Worm (Caenorhabditis elegans) whole organism, late embryonic: ENCODE results near the gene C02B8.6.

Experiments used
- C08G9.2 ChIP-seq: sonication (generic microtip); optimal IDR thresholded peaks from 2 replicates; lab custom pipeline; 2016; ENCODE audit warnings: mild to moderate bottlenecking, missing genetic modification characterization, moderate library complexity, missing compliant biosample characterization
- F13H6.1 ChIP-seq: sonication (generic microtip); optimal IDR thresholded peaks from 2 replicates; lab custom pipeline; 2016; ENCODE audit warnings: missing genetic modification characterization, missing compliant biosample characterization
- K02D7.2 ChIP-seq: sonication (generic microtip); optimal IDR thresholded peaks from 2 replicates; lab custom pipeline; 2017; ENCODE audit warnings: mild to moderate bottlenecking, missing genetic modification characterization, missing compliant biosample characterization
- T23F11.4 ChIP-seq: fragments of 200-800 bp; sonication (Bioruptor generic); optimal IDR thresholded peaks from 2 replicates; lab custom pipeline; 2018; ENCODE audit warnings: mild to moderate bottlenecking, missing genetic modification characterization, missing compliant biosample characterization
- ahr-1 ChIP-seq: sonication (generic microtip); optimal IDR thresholded peaks from 2 replicates; lab custom pipeline; 2016; ENCODE audit warnings: missing genetic modification characterization, missing compliant biosample characterization
- ceh-14 ChIP-seq: sonication (generic microtip); optimal IDR thresholded peaks from 2 replicates; lab custom pipeline; 2016; ENCODE audit warnings: missing genotype, missing genetic modification characterization, missing compliant biosample characterization
- ceh-30 ChIP-seq: fragments of 150-350 bp; optimal IDR thresholded peaks from 2 replicates; lab custom pipeline; 2014; ENCODE audit warnings: missing biosample characterization, missing genetic modification characterization
- ceh-34 ChIP-seq: sonication (generic microtip); optimal IDR thresholded peaks from 2 replicates; lab custom pipeline; 2016; ENCODE audit warnings: mild to moderate bottlenecking, missing genetic modification characterization, missing compliant biosample characterization
- ceh-6 ChIP-seq: fragments of 200-800 bp; sonication (Bioruptor generic); optimal IDR thresholded peaks from 2 replicates; lab custom pipeline; 2018; ENCODE audit warnings: mild to moderate bottlenecking, missing genetic modification characterization, missing compliant biosample characterization
- che-1 ChIP-seq: sonication (generic microtip); optimal IDR thresholded peaks from 2 replicates; lab custom pipeline; 2016; ENCODE audit warnings: mild to moderate bottlenecking, missing genetic modification characterization, missing compliant biosample characterization
- elt-2 ChIP-seq: sonication (generic microtip); optimal IDR thresholded peaks from 2 replicates; lab custom pipeline; 2016; ENCODE audit warnings: missing genetic modification reagents, missing genetic modification characterization, missing compliant biosample characterization
- ets-4 ChIP-seq: sonication (generic microtip); optimal IDR thresholded peaks from 2 replicates; lab custom pipeline; 2016; ENCODE audit warnings: missing genetic modification characterization, missing compliant biosample characterization
- hlh-13 ChIP-seq: fragments of 200-800 bp; sonication (Bioruptor generic); optimal IDR thresholded peaks from 2 replicates; lab custom pipeline; 2018; ENCODE audit warnings: mild to moderate bottlenecking, missing genetic modification characterization, missing compliant biosample characterization
- hlh-30 ChIP-seq: sonication (generic microtip); optimal IDR thresholded peaks from 2 replicates; lab custom pipeline; 2017; ENCODE audit warnings: antibody characterized with exemption, missing genetic modification characterization, missing compliant biosample characterization; ENCODE audit not compliant: insufficient read depth
- hlh-6 ChIP-seq: sonication (generic microtip); optimal IDR thresholded peaks from 2 replicates; lab custom pipeline; 2016; ENCODE audit warnings: missing genotype, missing genetic modification characterization, missing compliant biosample characterization
- hlh-8 ChIP-seq: sonication (generic microtip); optimal IDR thresholded peaks from 2 replicates; lab custom pipeline; 2016; ENCODE audit warnings: missing genotype, missing genetic modification characterization, missing compliant biosample characterization
- madf-2 ChIP-seq: sonication (generic microtip); optimal IDR thresholded peaks from 2 replicates; lab custom pipeline; 2017; ENCODE audit warnings: missing genetic modification characterization, missing compliant biosample characterization
- pat-9 ChIP-seq: fragments of 200-800 bp; sonication (Bioruptor generic); optimal IDR thresholded peaks from 2 replicates; lab custom pipeline; 2018; ENCODE audit warnings: mild to moderate bottlenecking, missing genetic modification characterization, moderate library complexity, missing compliant biosample characterization
- pax-1 ChIP-seq: fragments of 150-350 bp; optimal IDR thresholded peaks from 2 replicates; lab custom pipeline; 2014; ENCODE audit warnings: missing biosample characterization, missing genetic modification characterization
- pha-4 ChIP-seq: fragments of 150-350 bp; optimal IDR thresholded peaks from 2 replicates; lab custom pipeline; 2018; ENCODE audit warnings: missing biosample characterization, missing genetic modification reagents, missing genetic modification characterization
- pqm-1 ChIP-seq: sonication (generic microtip); optimal IDR thresholded peaks from 2 replicates; lab custom pipeline; 2016; ENCODE audit warnings: missing genetic modification characterization, missing compliant biosample characterization
- pros-1 ChIP-seq: fragments of 150-350 bp; optimal IDR thresholded peaks from 2 replicates; lab custom pipeline; 2014; ENCODE audit warnings: missing biosample characterization, missing genetic modification reagents, missing genetic modification characterization
- ref-2 ChIP-seq: sonication (generic microtip); optimal IDR thresholded peaks from 2 replicates; lab custom pipeline; 2016; ENCODE audit warnings: missing genetic modification characterization, missing compliant biosample characterization
- sdc-2 ChIP-seq: sonication (generic microtip); optimal IDR thresholded peaks from 2 replicates; lab custom pipeline; 2016; ENCODE audit warnings: missing genotype, missing genetic modification characterization, missing compliant biosample characterization
- tbx-2 ChIP-seq: sonication (generic microtip); optimal IDR thresholded peaks from 2 replicates; lab custom pipeline; 2016; ENCODE audit warnings: missing genetic modification characterization, missing compliant biosample characterization
- tbx-7 ChIP-seq: sonication (generic microtip); optimal IDR thresholded peaks from 2 replicates; lab custom pipeline; 2016; ENCODE audit warnings: missing genotype, missing genetic modification characterization, missing compliant biosample characterization
- ttx-3 ChIP-seq: sonication (generic microtip); optimal IDR thresholded peaks from 2 replicates; lab custom pipeline; 2016; ENCODE audit warnings: missing genetic modification reagents, missing genetic modification characterization, missing compliant biosample characterization
- unc-3 ChIP-seq, 2 experiments: fragments of 200-800 bp in 1 of 2; sonication (Bioruptor generic) in 1 of 2; sonication (generic microtip) in 1 of 2; conservative IDR thresholded peaks in 1 of 2; optimal IDR thresholded peaks in 1 of 2; 2 replicates each; pipeline versions ENCODE4 v1.3.6 to Lab custom; 2016 to 2022; ENCODE audit warnings: missing compliant biosample characterization in 2 of 2, missing genetic modification characterization in 2 of 2, missing genetic modification reagents in 1 of 2
- unc-86 ChIP-seq: sonication (generic microtip); optimal IDR thresholded peaks from 2 replicates; lab custom pipeline; 2016; ENCODE audit warnings: missing genetic modification characterization, missing compliant biosample characterization
- ztf-16 ChIP-seq: sonication (generic microtip); optimal IDR thresholded peaks from 2 replicates; lab custom pipeline; 2017; ENCODE audit warnings: missing genetic modification characterization, missing compliant biosample characterization

C02B8.6 gene

DNA sequence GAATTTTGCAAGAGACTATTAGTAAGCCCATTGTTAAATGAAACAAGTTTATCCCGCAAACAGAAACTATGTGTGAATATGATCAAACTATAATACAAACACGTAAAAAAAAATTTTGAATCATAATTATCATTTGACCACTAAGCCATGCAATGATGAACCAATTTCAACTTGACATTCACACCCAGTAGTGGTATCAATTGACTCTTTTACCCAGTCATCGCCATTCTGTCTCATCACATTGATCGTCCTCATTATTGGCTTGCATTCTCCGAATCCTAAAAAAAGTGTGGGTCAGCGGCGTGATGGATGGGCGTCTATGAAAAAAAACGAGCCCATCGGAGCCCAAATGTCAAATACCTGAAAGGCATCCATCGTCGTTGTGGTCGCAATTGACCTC lies 15.8 kb downstream of the C02B8.6 start:
- TF ChIP-seq pros-1 (tag; lab: Kevin White, UChicago) = no peak

DNA sequence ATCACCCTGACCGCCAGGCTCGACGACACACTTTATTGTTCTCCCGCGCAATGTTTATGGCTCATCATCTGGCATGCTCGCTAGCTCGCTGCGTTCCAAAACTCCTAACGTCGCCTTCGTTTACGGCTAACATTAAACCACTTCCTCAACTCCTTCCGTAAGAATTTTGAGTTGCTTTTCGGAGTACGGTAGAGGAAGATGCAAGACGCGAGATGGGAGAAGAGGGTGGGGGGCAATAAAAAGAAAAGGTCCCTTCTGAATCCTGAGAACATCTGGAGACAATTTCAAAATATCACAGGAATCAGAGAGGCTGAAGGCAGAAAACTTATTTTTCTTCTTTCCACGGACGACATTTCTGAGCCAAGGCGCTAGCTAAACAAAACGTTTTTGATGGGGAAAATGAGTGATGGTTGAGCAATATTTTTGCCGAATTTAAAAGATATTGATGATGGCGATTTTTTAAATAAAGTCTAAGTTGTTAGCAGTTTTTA lies 18.3 kb downstream of the C02B8.6 start:
- peak; percentile 98 for TF ChIP-seq hlh-8 (tag; lab: Kevin White, UChicago)
- TF ChIP-seq ttx-3 (tag; lab: Kevin White, UChicago) = no peak

DNA sequence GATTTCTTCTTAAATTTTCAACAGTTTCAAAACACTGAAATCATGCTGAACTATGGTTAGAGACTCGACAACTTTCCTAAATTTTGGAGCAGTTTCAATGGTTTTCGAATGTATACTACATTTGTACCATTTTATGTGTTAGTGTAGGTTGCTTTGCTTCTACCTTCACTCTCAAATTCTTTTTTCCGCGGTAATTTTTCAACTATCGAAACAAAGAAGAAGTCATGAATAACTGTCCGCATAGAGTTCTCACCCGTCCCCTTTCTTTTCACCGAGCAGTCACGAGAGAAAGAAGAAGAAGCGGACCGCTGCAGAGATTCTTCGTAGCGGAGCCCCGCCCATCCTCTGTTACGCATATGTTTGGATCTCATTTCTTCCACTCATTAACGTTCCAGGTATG lies 20.0 kb downstream of the C02B8.6 start, which contains the start of gene hlh-8:
Gene hlh-8, plus strand, starts transcription at position 301 of the 400 bp plus-strand sequence.
- TF ChIP-seq hlh-8 (tag; lab: Kevin White, UChicago) = peak; percentile 49
- no peak for TF ChIP-seq pqm-1 (tag; lab: Kevin White, UChicago)
- no peak for TF ChIP-seq che-1 (tag; lab: Kevin White, UChicago)
- TF ChIP-seq ahr-1 (tag; lab: Kevin White, UChicago) = no peak

DNA sequence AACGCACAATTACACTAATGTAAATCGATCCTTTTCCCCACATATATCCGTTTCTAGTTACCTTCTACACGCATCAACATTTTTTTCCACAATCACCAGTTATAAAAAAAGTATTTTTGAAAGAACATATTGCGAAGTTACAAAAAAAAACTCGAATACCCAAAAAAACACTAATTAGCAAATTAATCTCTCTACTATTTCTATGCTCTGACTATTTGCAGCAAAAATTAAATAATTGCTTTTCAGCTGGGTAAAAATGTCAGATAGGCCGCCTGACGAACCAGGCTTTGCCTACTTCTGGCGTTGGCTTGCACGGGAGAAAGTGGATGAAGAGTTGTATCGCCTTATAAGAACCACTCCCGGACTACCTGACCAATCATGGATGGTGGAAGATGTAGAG lies 25.9 kb downstream of the C02B8.6 start, which contains the start of gene K07E3.1:
Gene K07E3.1, plus strand, starts transcription at position 247 of the 400 bp plus-strand sequence.
- TF ChIP-seq T23F11.4 = no peak
- no peak for TF ChIP-seq pha-4 (tag; lab: Kevin White, UChicago)
- no peak for TF ChIP-seq pros-1 (tag; lab: Kevin White, UChicago)

DNA sequence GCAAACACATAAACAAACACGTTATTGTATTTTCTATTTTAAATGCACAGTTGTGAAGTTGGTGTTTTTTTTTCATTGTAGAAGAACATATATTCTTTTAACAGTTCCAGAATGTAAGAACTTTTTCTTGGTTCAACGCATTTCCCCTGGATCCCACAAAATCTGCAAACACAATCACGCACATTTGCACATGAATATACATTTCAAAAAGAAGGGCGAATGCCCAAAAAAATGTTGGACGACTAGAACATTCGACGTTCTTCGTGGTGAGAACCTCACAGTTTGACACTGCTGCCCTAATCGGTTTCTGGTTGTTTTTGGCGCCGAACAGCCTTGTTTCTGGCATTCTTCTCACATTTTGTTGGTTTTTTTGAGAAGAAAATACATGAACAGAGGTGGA lies 26.6 kb downstream of the C02B8.6 start:
- TF ChIP-seq ceh-14 (tag; lab: Kevin White, UChicago) (no peak), tbx-2 (tag; lab: Kevin White, UChicago) (peak; percentile 19)

DNA sequence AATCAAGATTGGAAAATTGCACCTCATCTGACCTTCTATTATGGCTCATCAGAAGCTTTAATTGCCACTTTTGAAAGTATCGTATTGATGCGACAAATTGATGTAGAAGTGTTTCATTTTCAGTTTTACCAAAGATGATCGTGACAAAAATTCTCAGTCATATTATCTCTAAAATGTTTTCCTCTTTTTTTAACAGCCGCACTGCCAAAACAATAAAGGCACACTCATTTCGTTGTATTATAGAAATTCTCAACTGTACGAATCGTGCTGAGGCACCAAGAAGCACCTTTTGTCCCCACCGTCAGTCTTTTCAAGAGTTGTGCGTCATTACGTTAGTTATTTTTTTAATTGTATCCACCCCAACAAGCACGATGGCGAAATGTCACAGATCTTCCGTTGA lies 28.2 kb downstream of the C02B8.6 start, which contains the start of gene K07E3.9:
Gene K07E3.9, plus strand, starts transcription at position 301 of the 400 bp plus-strand sequence.
- TF ChIP-seq K02D7.2 (tag; lab: Kevin White, UChicago) (no peak), elt-2 (tag; lab: Kevin White, UChicago) (no peak), unc-86 (tag; lab: Kevin White, UChicago) (no peak), ztf-16 (tag; lab: Kevin White, UChicago) (no peak), sdc-2 (no peak), hlh-30 (tag; lab: Kevin White, UChicago) (no peak), hlh-6 (no peak), pax-1 (tag; lab: Kevin White, UChicago) (no peak), ceh-34 (tag; lab: Kevin White, UChicago) (no peak), ceh-30 (tag; lab: Kevin White, UChicago) (no peak), F13H6.1 (tag; lab: Kevin White, UChicago) (no peak), ref-2 (no peak), pqm-1 (tag; lab: Kevin White, UChicago) (no peak), ets-4 (tag; lab: Kevin White, UChicago) (no peak), pat-9 (tag; lab: Kevin White, UChicago) (no peak), unc-3 (GFP tag; conservative IDR thresholded peaks at IDR 0.05; lab: Robert Waterston, UW) (no peak), unc-3 (tag; optimal IDR thresholded peaks at IDR 0.05; lab: Kevin White, UChicago) (no peak)

DNA sequence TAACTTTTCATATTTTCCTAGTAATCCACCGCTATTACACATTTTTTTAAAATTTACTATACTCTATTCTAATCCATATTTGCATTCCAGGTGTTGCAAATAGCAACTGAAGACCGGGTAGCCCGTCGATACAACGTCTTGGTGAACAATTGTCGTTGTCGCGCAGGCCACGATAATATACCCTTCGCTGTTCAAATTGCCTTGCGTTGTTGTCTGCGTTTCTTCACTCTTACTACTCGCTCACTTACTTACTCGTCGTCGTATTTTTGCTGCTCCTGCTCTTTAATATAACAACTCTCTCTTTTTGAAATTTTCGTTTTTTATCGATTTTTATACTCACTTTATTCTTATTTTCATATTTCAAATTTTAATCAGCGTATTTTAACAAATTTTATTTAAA lies 32.2 kb downstream of the C02B8.6 start, which contains the start of gene K07E3.2:
Gene K07E3.2, plus strand, starts transcription at position 400 of the 400 bp plus-strand sequence.
- TF ChIP-seq ceh-30 (tag; lab: Kevin White, UChicago) (no peak), sdc-2 (peak; percentile 92)
- TF ChIP-seq, all 69 proteins: peak for 1

DNA sequence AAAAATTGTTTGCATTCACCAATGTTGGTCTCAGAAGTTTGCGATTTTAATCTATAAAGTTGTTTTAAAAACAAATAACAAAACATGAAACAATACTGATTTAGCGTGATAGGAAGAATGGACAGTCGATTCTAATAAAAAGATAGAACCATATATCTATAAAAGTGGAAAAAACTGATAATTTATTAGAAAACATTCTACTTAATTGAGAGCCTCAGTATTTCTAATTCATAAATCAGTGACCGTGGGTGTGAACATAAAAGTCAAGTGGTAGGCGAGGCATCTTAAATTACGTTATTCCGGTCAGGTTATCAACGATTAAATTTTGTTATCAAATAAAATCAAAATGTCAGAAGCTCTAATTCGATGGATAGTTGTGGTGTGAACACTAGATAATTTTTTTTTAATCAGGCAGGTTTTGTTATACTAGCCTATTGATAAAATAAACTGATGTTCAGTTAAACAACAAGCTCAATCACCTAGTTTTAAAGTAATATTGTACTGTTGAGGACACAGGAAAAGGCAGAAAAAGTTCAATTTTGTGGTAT lies 37.2 kb downstream of the C02B8.6 start, which contains the start of gene catp-5:
Gene catp-5, minus strand, starts transcription at position 51 of the 548 bp plus-strand sequence.
- TF ChIP-seq C08G9.2 (tag; lab: Kevin White, UChicago) (no peak), ceh-6 (no peak), hlh-13 (GFP tag; lab: Kevin White, UChicago) (no peak), madf-2 (no peak), tbx-7 (tag; lab: Kevin White, UChicago) (no peak)
